Fruit fly (Drosophila melanogaster): ENCODE data around the gene Sry-beta.
A peak's percentile ranks its signal among the peaks of the same experiment; 100 is the strongest.

The Sry-beta gene

DNA sequence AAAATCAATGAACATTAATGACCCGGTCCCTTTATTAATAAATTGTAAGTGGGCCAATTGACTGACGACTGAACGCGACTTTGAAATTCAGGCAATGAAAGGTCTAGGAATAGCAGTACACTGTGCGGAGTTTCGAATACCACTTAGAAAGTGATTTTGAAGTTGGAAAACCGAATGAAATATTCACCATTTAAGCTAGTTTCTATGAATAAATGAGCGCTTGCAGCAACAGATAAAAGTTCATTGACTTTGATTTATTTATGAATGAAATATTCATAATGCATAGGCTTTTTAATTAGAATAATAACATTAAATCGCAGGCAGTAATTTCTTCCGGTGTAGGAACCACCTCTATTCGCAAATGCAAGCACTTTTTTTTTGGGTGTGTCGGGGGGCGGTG is 18.5 kb upstream of the Sry-beta start (continued):
- TF ChIP-seq cwo (GFP tag; optimal IDR thresholded peaks at IDR 0.05) (peak; percentile 8), cg (GFP tag; optimal IDR thresholded peaks at IDR 0.05) (no peak), ap (GFP tag; IDR thresholded peaks at IDR 0.05) (0 out of 2 replicates have a peak, but pooled peaks have one; percentile 8), repo (GFP tag; optimal IDR thresholded peaks at IDR 0.05) (no peak), CG7556 (GFP tag; optimal IDR thresholded peaks at IDR 0.05) (no peak), Oli (tag; optimal IDR thresholded peaks at IDR 0.05) (peak; percentile 33), CG7839 (tag; optimal IDR thresholded peaks at IDR 0.05) (peak; percentile 22), CG31441 (GFP tag; IDR thresholded peaks at IDR 0.05) (peak; percentile 24; the same call in 1 of the 2 replicates), Atf-2 (GFP tag; optimal IDR thresholded peaks at IDR 0.05) (no peak), CG8089 (GFP tag; optimal IDR thresholded peaks at IDR 0.05) (no peak), shn (GFP tag; optimal IDR thresholded peaks at IDR 0.05) (no peak), CG6791 (GFP tag; IDR thresholded peaks at IDR 0.05; ENCODE audit: partially characterized antibody) (no peak), Meics (GFP tag; optimal IDR thresholded peaks at IDR 0.05) (peak; percentile 37), sisA (GFP tag; IDR thresholded peaks at IDR 0.05) (peak; percentile 29; the same call in 1 of the 2 replicates), hb (GFP tag; IDR thresholded peaks at IDR 0.05; ENCODE audit: partially characterized antibody) (no peak), nmo (GFP tag; optimal IDR thresholded peaks at IDR 0.05) (peak; percentile 12), stc (GFP tag; IDR thresholded peaks at IDR 0.05) (peak; percentile 9; the same call in 1 of the 2 replicates), Dek (tag; optimal IDR thresholded peaks at IDR 0.05) (peak; percentile 8), CG2678 (tag; optimal IDR thresholded peaks at IDR 0.05) (peak; percentile 38), CG8924 (tag; optimal IDR thresholded peaks at IDR 0.05) (peak; percentile 8), CG2120 (GFP tag; optimal IDR thresholded peaks at IDR 0.05) (peak; percentile 10), CG30403 (GFP tag; optimal IDR thresholded peaks at IDR 0.05) (peak; percentile 44), Ssrp (tag; optimal IDR thresholded peaks at IDR 0.05) (peak; percentile 40), crp (GFP tag; optimal IDR thresholded peaks at IDR 0.05) (no peak), Awh (GFP tag; IDR thresholded peaks at IDR 0.05) (0 out of 2 replicates have a peak, but pooled peaks have one; percentile 46), lab (GFP tag; optimal IDR thresholded peaks at IDR 0.05) (peak; percentile 13), Xbp1 (GFP tag; optimal IDR thresholded peaks at IDR 0.05) (peak; percentile 29), CG18262 (tag; optimal IDR thresholded peaks at IDR 0.05) (peak; percentile 32), CG4730 (GFP tag; IDR thresholded peaks at IDR 0.05) (0 out of 2 replicates have a peak, but pooled peaks have one; percentile 27), CG16813 (GFP tag; IDR thresholded peaks at IDR 0.05; ENCODE audit: partially characterized antibody) (no peak)

DNA sequence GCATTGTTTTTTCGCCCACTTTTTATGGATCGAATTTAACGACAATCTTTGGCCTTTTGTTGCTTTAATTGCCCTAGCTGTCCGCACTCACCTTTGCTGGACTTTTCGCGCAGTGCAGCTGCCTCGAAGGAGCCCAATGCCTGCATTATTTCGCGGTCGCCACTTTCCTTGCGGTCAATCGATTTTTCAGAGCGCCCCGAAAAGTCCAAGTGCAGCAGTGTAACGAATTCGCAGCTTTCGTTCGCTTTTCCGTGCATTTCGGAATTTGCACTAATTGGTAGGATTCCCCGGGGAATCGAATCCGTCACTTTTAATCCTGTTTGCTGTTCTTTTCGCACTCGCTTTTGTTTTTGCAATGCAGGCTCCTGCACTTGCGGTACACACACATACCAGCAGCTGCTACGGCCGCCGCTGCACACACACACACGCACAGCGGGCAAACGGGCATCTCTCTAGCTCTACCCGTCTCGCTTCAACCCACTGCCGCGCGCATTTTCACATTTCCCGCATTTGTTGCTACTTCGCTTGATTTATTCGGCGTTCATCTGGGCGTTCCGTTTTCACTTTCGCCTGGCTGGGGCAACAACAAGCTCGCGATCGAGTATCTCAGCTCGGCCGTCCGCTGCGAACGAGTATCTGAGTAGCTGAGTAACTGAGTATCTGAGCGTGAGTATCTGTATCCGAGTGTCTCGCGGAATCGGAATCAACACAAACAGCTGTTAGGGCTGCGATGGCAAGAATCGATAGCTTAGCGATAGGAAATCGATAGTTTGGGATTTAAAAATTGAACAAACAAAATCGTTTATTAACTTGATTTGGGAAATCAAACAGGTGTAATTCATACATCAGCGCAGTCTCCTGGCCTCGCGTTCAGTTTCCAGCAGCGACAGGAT is 17.7 kb upstream of the Sry-beta start, which contains the start of gene Mgat2:
TSS of gene Mgat2 (minus strand) at position 663 of the 893 bp plus-strand sequence.
- no peak for TF ChIP-seq Dip2 (GFP tag; IDR thresholded peaks at IDR 0.05)
- TF ChIP-seq run (tag; optimal IDR thresholded peaks at IDR 0.05): no peak
- TF ChIP-seq zen2 (GFP tag; IDR thresholded peaks at IDR 0.05; ENCODE audit: partially characterized antibody): peak; percentile 90
- TF ChIP-seq Side (GFP tag; optimal IDR thresholded peaks at IDR 0.05): peak; percentile 63
- peak; percentile 65 for TF ChIP-seq sens (GFP tag)
- no peak for TF ChIP-seq gem (tag; optimal IDR thresholded peaks at IDR 0.05)
- TF ChIP-seq Hr39 (optimal IDR thresholded peaks at IDR 0.05): no peak
- TF ChIP-seq CG9797 (GFP tag; optimal IDR thresholded peaks at IDR 0.05): no peak
- TF ChIP-seq HLH4C (GFP tag; IDR thresholded peaks at IDR 0.05; ENCODE audit: partially characterized antibody): peak; percentile 80
- TF ChIP-seq chinmo (GFP tag; IDR thresholded peaks at IDR 0.05; ENCODE audit: partially characterized antibody): peak; percentile 97
- no peak for TF ChIP-seq bcd (GFP tag; optimal IDR thresholded peaks at IDR 0.05)
- TF ChIP-seq CG1832 (GFP tag; optimal IDR thresholded peaks at IDR 0.05): peak; percentile 76
- TF ChIP-seq CG8281 (tag; optimal IDR thresholded peaks at IDR 0.05): no peak
- TF ChIP-seq ssp (GFP tag; IDR thresholded peaks at IDR 0.05): no peak
- TF ChIP-seq CG9932 (GFP tag; IDR thresholded peaks at IDR 0.05): peak; percentile 23; the same call in 1 of the 2 replicates
- no peak for TF ChIP-seq CG30020 (tag; optimal IDR thresholded peaks at IDR 0.05)
- TF ChIP-seq fru (optimal IDR thresholded peaks at IDR 0.05): no peak
- TF ChIP-seq jumu (GFP tag; optimal IDR thresholded peaks at IDR 0.05): no peak
- no peak for TF ChIP-seq CG43689 (GFP tag; IDR thresholded peaks at IDR 0.05)
- peak; percentile 41 for TF ChIP-seq NC2β (GFP tag; optimal IDR thresholded peaks at IDR 0.05)

All from whole organism, embryonic.